Worm (Caenorhabditis elegans) whole organism, young adult: ENCODE data around the gene ZK686.2.

Source experiments
- C06A6.2 ChIP-seq: fragments of 200-800 bp; sonication (Bioruptor generic); conservative IDR thresholded peaks from 2 replicates; pipeline ENCODE4 v1.3.6; 2022; ENCODE audit warnings: missing genetic modification characterization, missing compliant biosample characterization
- F33H1.4 ChIP-seq: fragments of 200-800 bp; sonication (Bioruptor generic); IDR thresholded peaks from 2 replicates; pipeline ENCODE4 v1.3.6; 2022; ENCODE audit warnings: missing genetic modification reagents, missing genetic modification characterization, missing compliant biosample characterization
- F57A8.1 ChIP-seq: fragments of 200-800 bp; sonication (Bioruptor generic); optimal IDR thresholded peaks from 2 replicates; lab custom pipeline; 2018; ENCODE audit warnings: mild to moderate bottlenecking, missing genetic modification characterization, moderate library complexity, missing compliant biosample characterization
- Y56A3A.18 ChIP-seq: fragments of 200-800 bp; sonication (Bioruptor generic); IDR thresholded peaks from 2 replicates; pipeline ENCODE4 v1.3.6; 2022; ENCODE audit warnings: missing genetic modification reagents, missing genetic modification characterization, missing compliant biosample characterization
- Y95B8A.8 ChIP-seq: fragments of 200-800 bp; sonication (Bioruptor generic); IDR thresholded peaks from 2 replicates; pipeline ENCODE4 v1.3.6; 2022; ENCODE audit warnings: missing genetic modification reagents, missing genetic modification characterization, missing compliant biosample characterization
- akir-1 ChIP-seq: fragments of 200-800 bp; sonication (Bioruptor generic); optimal IDR thresholded peaks from 2 replicates; lab custom pipeline; 2018; ENCODE audit warnings: mild to moderate bottlenecking, missing genetic modification characterization, moderate library complexity, missing compliant biosample characterization
- ama-1 ChIP-seq, 3 experiments: fragments of 150-350 bp in 1 of 3; sonication (generic microtip) in 2 of 3; optimal IDR thresholded peaks; 2 replicates each; lab custom pipeline; 2014 to 2018; ENCODE audit warnings: missing biosample characterization in 2 of 3, missing genetic modification characterization in 2 of 3, missing genetic modification reagents in 2 of 3
- aptf-3 ChIP-seq: fragments of 200-800 bp; sonication (Bioruptor generic); IDR thresholded peaks from 2 replicates; pipeline ENCODE4 v1.3.6; 2022; ENCODE audit warnings: missing genetic modification characterization, missing compliant biosample characterization
- bed-1 ChIP-seq: fragments of 200-800 bp; sonication (Bioruptor generic); IDR thresholded peaks from 2 replicates; pipeline ENCODE4 v1.3.6; 2022; ENCODE audit warnings: missing genetic modification reagents, missing genetic modification characterization, missing compliant biosample characterization
- ccch-3 ChIP-seq: fragments of 200-800 bp; sonication (Bioruptor generic); optimal IDR thresholded peaks from 2 replicates; lab custom pipeline; 2018; ENCODE audit warnings: mild to moderate bottlenecking, missing genetic modification characterization, missing compliant biosample characterization
- ceh-79 ChIP-seq: sonication (generic microtip); optimal IDR thresholded peaks from 2 replicates; lab custom pipeline; 2017; ENCODE audit warnings: mild to moderate bottlenecking, missing genetic modification characterization, missing compliant biosample characterization
- ceh-91 ChIP-seq: fragments of 200-800 bp; sonication (Bioruptor generic); IDR thresholded peaks from 2 replicates; pipeline ENCODE4 v1.3.6; 2022; ENCODE audit warnings: missing genetic modification reagents, missing genetic modification characterization, missing compliant biosample characterization
- chd-7 ChIP-seq: sonication (generic microtip); optimal IDR thresholded peaks from 2 replicates; lab custom pipeline; 2016; ENCODE audit warnings: mild to moderate bottlenecking, missing genetic modification characterization, moderate library complexity, missing compliant biosample characterization
- die-1 ChIP-seq: sonication (generic microtip); optimal IDR thresholded peaks from 2 replicates; lab custom pipeline; 2016; ENCODE audit warnings: missing genotype, mild to moderate bottlenecking, missing genetic modification characterization, missing compliant biosample characterization
- dpff-1 ChIP-seq: sonication (generic microtip); optimal IDR thresholded peaks from 2 replicates; lab custom pipeline; 2017; ENCODE audit warnings: mild to moderate bottlenecking, missing genetic modification characterization, missing compliant biosample characterization
- egl-44 ChIP-seq: fragments of 200-800 bp; sonication (Bioruptor generic); IDR thresholded peaks from 2 replicates; pipeline ENCODE4 v1.3.6; 2022; ENCODE audit warnings: missing genetic modification reagents, missing genetic modification characterization, missing compliant biosample characterization
- ets-4 ChIP-seq: fragments of 200-800 bp; sonication (Bioruptor generic); optimal IDR thresholded peaks from 2 replicates; lab custom pipeline; 2018; ENCODE audit warnings: mild to moderate bottlenecking, missing genetic modification characterization, missing compliant biosample characterization
- gei-17 ChIP-seq: fragments of 200-800 bp; sonication (Bioruptor generic); optimal IDR thresholded peaks from 2 replicates; lab custom pipeline; 2018; ENCODE audit warnings: mild to moderate bottlenecking, missing genetic modification characterization, missing compliant biosample characterization
- him-1 ChIP-seq: sonication (generic microtip); optimal IDR thresholded peaks from 2 replicates; lab custom pipeline; 2016; ENCODE audit warnings: missing genotype, missing genetic modification reagents, missing genetic modification characterization, missing compliant biosample characterization
- hmg-20 ChIP-seq: fragments of 200-800 bp; sonication (Bioruptor generic); IDR thresholded peaks from 2 replicates; pipeline ENCODE4 v1.3.6; 2022; ENCODE audit warnings: missing genetic modification reagents, missing genetic modification characterization, missing compliant biosample characterization
- hsf-1 ChIP-seq: fragments of 200-800 bp; sonication (Bioruptor generic); IDR thresholded peaks from 2 replicates; pipeline ENCODE4 v1.3.6; 2022; ENCODE audit warnings: missing genetic modification reagents, missing genetic modification characterization, missing compliant biosample characterization
- let-526 ChIP-seq: fragments of 200-800 bp; sonication (Bioruptor generic); IDR thresholded peaks from 2 replicates; pipeline ENCODE4 v1.3.6; 2022; ENCODE audit warnings: missing genetic modification reagents, missing genetic modification characterization, missing compliant biosample characterization
- lin-40 ChIP-seq: sonication (generic microtip); optimal IDR thresholded peaks from 2 replicates; lab custom pipeline; 2016; ENCODE audit warnings: missing genetic modification characterization, mild to moderate bottlenecking, missing compliant biosample characterization, missing genotype, missing genetic modification reagents
- lin-54 ChIP-seq: fragments of 200-800 bp; sonication (Bioruptor generic); optimal IDR thresholded peaks from 2 replicates; lab custom pipeline; 2018; ENCODE audit warnings: mild to moderate bottlenecking, missing genetic modification characterization, missing compliant biosample characterization
- lsl-1 ChIP-seq: fragments of 200-800 bp; sonication (Bioruptor generic); optimal IDR thresholded peaks from 2 replicates; lab custom pipeline; 2018; ENCODE audit warnings: mild to moderate bottlenecking, missing genetic modification characterization, moderate library complexity, missing compliant biosample characterization
- madf-8 ChIP-seq: fragments of 200-800 bp; sonication (Bioruptor generic); conservative IDR thresholded peaks from 2 replicates; pipeline ENCODE4 v1.3.6; 2022; ENCODE audit warnings: missing genetic modification reagents, missing genetic modification characterization, missing compliant biosample characterization
- mel-28 ChIP-seq: sonication (generic microtip); optimal IDR thresholded peaks from 2 replicates; lab custom pipeline; 2016; ENCODE audit warnings: borderline replicate concordance, mild to moderate bottlenecking, missing genetic modification characterization, missing compliant biosample characterization
- nhr-120 ChIP-seq: fragments of 200-800 bp; sonication (Bioruptor generic); IDR thresholded peaks from 2 replicates; pipeline ENCODE4 v1.3.6; 2022; ENCODE audit warnings: missing genetic modification characterization, missing compliant biosample characterization
- nhr-90 ChIP-seq: sonication (generic microtip); optimal IDR thresholded peaks from 2 replicates; lab custom pipeline; 2016; ENCODE audit warnings: missing genotype, mild to moderate bottlenecking, missing genetic modification characterization, missing compliant biosample characterization
- pbrm-1 ChIP-seq: fragments of 200-800 bp; sonication (Bioruptor generic); IDR thresholded peaks from 2 replicates; pipeline ENCODE4 v1.3.6; 2022; ENCODE audit warnings: missing genetic modification reagents, missing genetic modification characterization, missing compliant biosample characterization
- rcor-1 ChIP-seq: fragments of 200-800 bp; sonication (Bioruptor generic); IDR thresholded peaks from 2 replicates; pipeline ENCODE4 v1.3.6; 2022; ENCODE audit warnings: missing genetic modification reagents, missing genetic modification characterization, missing compliant biosample characterization
- rec-8 ChIP-seq, 2 experiments: sonication (generic microtip); optimal IDR thresholded peaks; 2 replicates each; lab custom pipeline; 2016; ENCODE audit warnings: mild to moderate bottlenecking in 2 of 2, missing genetic modification characterization in 2 of 2, missing genetic modification reagents in 2 of 2, missing genotype in 2 of 2, missing biosample characterization in 1 of 2, missing compliant biosample characterization in 1 of 2, moderate library complexity in 1 of 2
- sea-2 ChIP-seq: fragments of 200-800 bp; sonication (Bioruptor generic); IDR thresholded peaks from 2 replicates; pipeline ENCODE4 v1.3.6; 2022; ENCODE audit warnings: missing genetic modification characterization, missing compliant biosample characterization
- snpc-1.1 ChIP-seq: sonication (generic microtip); optimal IDR thresholded peaks from 2 replicates; lab custom pipeline; 2017; ENCODE audit warnings: missing genetic modification characterization, mild to moderate bottlenecking, missing compliant biosample characterization, antibody characterized with exemption, moderate library complexity, missing genotype, missing genetic modification reagents; ENCODE audit not compliant: insufficient read depth
- snpc-4 ChIP-seq, 5 experiments: fragments of 150-350 bp in 1 of 5; sonication (generic microtip) in 4 of 5; optimal IDR thresholded peaks; 2 replicates each; lab custom pipeline; 2014 to 2018; ENCODE audit warnings: missing genetic modification characterization in 5 of 5, missing biosample characterization in 3 of 5, antibody characterized with exemption in 2 of 5, mild to moderate bottlenecking in 2 of 5, missing compliant biosample characterization in 2 of 5, missing genotype in 2 of 5, moderate library complexity in 2 of 5, missing genetic modification reagents in 1 of 5
- somi-1 ChIP-seq: fragments of 200-800 bp; sonication (Bioruptor generic); optimal IDR thresholded peaks from 2 replicates; lab custom pipeline; 2018; ENCODE audit warnings: mild to moderate bottlenecking, missing genetic modification characterization, missing compliant biosample characterization
- sptf-2 ChIP-seq: fragments of 200-800 bp; sonication (Bioruptor generic); optimal IDR thresholded peaks from 2 replicates; lab custom pipeline; 2018; ENCODE audit warnings: mild to moderate bottlenecking, missing genetic modification characterization, missing compliant biosample characterization
- zfh-2 ChIP-seq: fragments of 200-800 bp; sonication (Bioruptor generic); conservative IDR thresholded peaks from 2 replicates; pipeline ENCODE4 v1.3.6; 2022; ENCODE audit warnings: missing genetic modification reagents, missing genetic modification characterization, missing compliant biosample characterization
- ztf-25 ChIP-seq: fragments of 200-800 bp; sonication (Bioruptor generic); IDR thresholded peaks from 2 replicates; pipeline ENCODE4 v1.3.6; 2022; ENCODE audit warnings: missing genetic modification reagents, missing genetic modification characterization, missing compliant biosample characterization
- ztf-6 ChIP-seq: fragments of 200-800 bp; sonication (Bioruptor generic); IDR thresholded peaks from 2 replicates; pipeline ENCODE4 v1.3.6; 2022; ENCODE audit warnings: missing genetic modification reagents, missing genetic modification characterization, missing compliant biosample characterization

ZK686.2 gene

DNA sequence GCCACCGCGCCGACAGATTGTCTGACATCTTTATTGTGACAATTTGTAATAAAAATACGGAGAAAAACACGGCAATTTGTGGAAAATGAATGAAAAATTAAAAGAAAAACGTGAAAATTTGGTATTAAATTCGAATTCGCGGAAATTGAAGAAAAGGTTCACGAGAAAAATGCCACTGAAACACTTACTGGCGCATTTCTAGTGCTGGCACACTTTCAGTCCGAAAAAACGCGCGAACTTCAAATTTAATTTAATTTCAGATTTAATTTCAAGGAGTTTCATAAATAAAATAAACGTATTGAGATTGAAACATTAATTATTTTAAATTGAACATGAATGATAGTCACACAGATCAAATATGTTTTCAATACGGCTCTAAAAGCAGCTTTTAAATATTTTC lies 29.5 kb upstream of the ZK686.2 start, which contains the start of gene cyk-7 (continued):
- TF ChIP-seq madf-8 (GFP tag; lab: Robert Waterston, UW) (peak; percentile 56), sea-2 (GFP tag; lab: Robert Waterston, UW) (no peak), rcor-1 (peak; percentile 61), snpc-4 (GFP tag; optimal IDR thresholded peaks at IDR 0.05; lab: Kevin White, UChicago) (no peak), snpc-4 (tag; optimal IDR thresholded peaks at IDR 0.05; lab: Kevin White, UChicago) (peak in 1 of 4 experiments; percentile 28), ceh-91 (GFP tag; lab: Robert Waterston, UW) (peak; percentile 59; the same call in 1 of the 2 replicates), Y95B8A.8 (no peak), pbrm-1 (GFP tag; lab: Robert Waterston, UW) (peak; percentile 25; the same call in 1 of the 2 replicates), ceh-79 (no peak), dpff-1 (tag; lab: Kevin White, UChicago) (no peak), lsl-1 (GFP tag; lab: Kevin White, UChicago) (peak; percentile 74), aptf-3 (GFP tag; lab: Robert Waterston, UW) (no peak), F57A8.1 (no peak), gei-17 (GFP tag; lab: Kevin White, UChicago) (no peak), somi-1 (GFP tag; lab: Kevin White, UChicago) (no peak), chd-7 (no peak), bed-1 (GFP tag; lab: Robert Waterston, UW) (no peak), egl-44 (GFP tag; lab: Robert Waterston, UW) (no peak), him-1 (peak; percentile 64), let-526 (GFP tag; lab: Robert Waterston, UW) (no peak), zfh-2 (GFP tag; lab: Robert Waterston, UW) (no peak), ztf-25 (GFP tag; lab: Robert Waterston, UW) (no peak), F33H1.4 (GFP tag; lab: Robert Waterston, UW) (peak; percentile 69), mel-28 (tag; lab: Kevin White, UChicago) (no peak), akir-1 (no peak), hsf-1 (GFP tag; lab: Robert Waterston, UW) (0 out of 2 replicates have a peak, but pooled peaks have one; percentile 42), hmg-20 (GFP tag; lab: Robert Waterston, UW) (no peak), nhr-90 (tag; lab: Kevin White, UChicago) (no peak), ccch-3 (GFP tag; lab: Kevin White, UChicago) (no peak), die-1 (tag; lab: Kevin White, UChicago) (no peak), nhr-120 (no peak), snpc-1.1 (tag; lab: Kevin White, UChicago) (peak; percentile 24), sptf-2 (no peak), ets-4 (no peak), Y56A3A.18 (no peak), ama-1 (optimal IDR thresholded peaks at IDR 0.05; lab: Kevin White, UChicago) (no peak), ama-1 (GFP tag; optimal IDR thresholded peaks at IDR 0.05; lab: Kevin White, UChicago) (no peak), rec-8 (tag; optimal IDR thresholded peaks at IDR 0.05; lab: Kevin White, UChicago) (no peak), lin-54 (GFP tag; lab: Kevin White, UChicago) (no peak), lin-40 (no peak), ztf-6 (GFP tag; lab: Robert Waterston, UW) (no peak), C06A6.2 (GFP tag; lab: Robert Waterston, UW) (no peak)
